Worm (Caenorhabditis elegans) whole organism, L3 larva: ENCODE data around the gene R08A2.1.

Source experiments
- ama-1 ChIP-seq: fragments of 150-350 bp; optimal IDR thresholded peaks from 2 replicates; lab custom pipeline; 2018
- ceh-16 ChIP-seq: sonication (generic microtip); optimal IDR thresholded peaks from 2 replicates; lab custom pipeline; 2017; ENCODE audit warnings: missing biosample characterization, missing genetic modification characterization
- ceh-82 ChIP-seq: fragments of 150-350 bp; optimal IDR thresholded peaks from 2 replicates; lab custom pipeline; 2014; ENCODE audit warnings: missing biosample characterization, missing genetic modification characterization
- ceh-9 ChIP-seq: sonication (generic microtip); optimal IDR thresholded peaks from 2 replicates; lab custom pipeline; 2018; ENCODE audit warnings: missing biosample characterization, missing genetic modification characterization
- lin-39 ChIP-seq: fragments of 150-350 bp; optimal IDR thresholded peaks from 2 replicates; lab custom pipeline; 2018; ENCODE audit warnings: missing biosample characterization, missing genetic modification reagents, missing genetic modification characterization
- nhr-237 ChIP-seq: fragments of 150-350 bp; optimal IDR thresholded peaks from 2 replicates; lab custom pipeline; 2014; ENCODE audit warnings: missing biosample characterization, missing genetic modification characterization
- snpc-4 ChIP-seq: fragments of 150-350 bp; optimal IDR thresholded peaks from 2 replicates; lab custom pipeline; 2014; ENCODE audit warnings: missing biosample characterization, missing genetic modification characterization

- TF ChIP-seq lin-39 = no peak
- no peak for TF ChIP-seq ceh-82 (tag; lab: Kevin White, UChicago)
- no peak for TF ChIP-seq nhr-237 (tag; lab: Kevin White, UChicago)
- TF ChIP-seq ama-1 (lab: Kevin White, UChicago) = no peak
- TF ChIP-seq ceh-16 (tag; lab: Kevin White, UChicago) = no peak
- TF ChIP-seq ceh-9 (tag; lab: Kevin White, UChicago) = no peak
- TF ChIP-seq snpc-4 (tag; lab: Kevin White, UChicago) = no peak
Observed at ce11 chrV:14719491-14719890, at the start of gene R08A2.1.
